Worm (Caenorhabditis elegans) whole organism, L1 larva: ENCODE measurements around the gene ntl-2.

Source experiments
- ama-1 ChIP-seq: fragments of 150-350 bp; optimal IDR thresholded peaks from 2 replicates; lab custom pipeline; 2014
- fkh-10 ChIP-seq: sonication (generic microtip); optimal IDR thresholded peaks from 2 replicates; lab custom pipeline; 2017; ENCODE audit warnings: missing biosample characterization, missing genetic modification reagents, missing genetic modification characterization
- fkh-4 ChIP-seq: sonication (generic microtip); optimal IDR thresholded peaks from 2 replicates; lab custom pipeline; 2016; ENCODE audit warnings: missing compliant biosample characterization, missing genetic modification characterization, borderline replicate concordance
- fos-1 ChIP-seq: fragments of 150-350 bp; optimal IDR thresholded peaks from 2 replicates; lab custom pipeline; 2014; ENCODE audit warnings: missing biosample characterization, missing genetic modification characterization
- isw-1 ChIP-seq: fragments of 200-800 bp; sonication (Bioruptor generic); IDR thresholded peaks from 2 replicates; pipeline ENCODE4 v1.3.6; 2022; ENCODE audit warnings: missing genetic modification characterization, missing compliant biosample characterization
- lin-15B ChIP-seq: fragments of 150-350 bp; sonication (generic microtip); optimal IDR thresholded peaks from 3 replicates; lab custom pipeline; 2014; ENCODE audit warnings: missing biosample characterization, missing genetic modification characterization
- lin-35 ChIP-seq, 2 experiments: fragments of 150-350 bp; optimal IDR thresholded peaks; 2 replicates each; lab custom pipeline; 2014; ENCODE audit warnings: missing biosample characterization in 2 of 2, missing genetic modification characterization in 2 of 2, missing genetic modification reagents in 2 of 2
- lsy-2 ChIP-seq, 2 experiments: fragments of 150-350 bp; optimal IDR thresholded peaks; 2 replicates each; lab custom pipeline; 2014; ENCODE audit warnings: missing biosample characterization in 2 of 2, missing genetic modification characterization in 2 of 2
- nhr-47 ChIP-seq: sonication (generic microtip); optimal IDR thresholded peaks from 2 replicates; lab custom pipeline; 2016; ENCODE audit warnings: mild to moderate bottlenecking, missing genetic modification characterization, moderate library complexity, missing compliant biosample characterization
- nhr-76 ChIP-seq: sonication (generic microtip); optimal IDR thresholded peaks from 2 replicates; lab custom pipeline; 2017; ENCODE audit warnings: missing biosample characterization, missing genetic modification characterization
- tlp-1 ChIP-seq: fragments of 150-350 bp; optimal IDR thresholded peaks from 2 replicates; lab custom pipeline; 2014; ENCODE audit warnings: missing biosample characterization, missing genetic modification characterization

ce11 chrII:4370842-4371241, 5.4 kb downstream of the ntl-2 start:
- TF ChIP-seq lin-35 (GFP tag; optimal IDR thresholded peaks at IDR 0.05; lab: Kevin White, UChicago), result no peak
- no peak for TF ChIP-seq fos-1
- no peak for TF ChIP-seq fkh-4 (tag; lab: Kevin White, UChicago)
- no peak for TF ChIP-seq isw-1
- TF ChIP-seq lin-15B (tag; lab: Kevin White, UChicago), result no peak
- no peak for TF ChIP-seq tlp-1 (tag; lab: Kevin White, UChicago)
- TF ChIP-seq ama-1 (lab: Kevin White, UChicago), result no peak
- TF ChIP-seq nhr-76, result no peak
- no peak for TF ChIP-seq lsy-2 (tag; optimal IDR thresholded peaks at IDR 0.05; lab: Kevin White, UChicago)
- TF ChIP-seq nhr-47, result no peak
- TF ChIP-seq fkh-10 (GFP tag; lab: Kevin White, UChicago), result no peak
